Fruit fly (Drosophila melanogaster): ENCODE measurements around the gene CG42846.
A peak's percentile ranks its signal among the peaks of the same experiment; 100 is the strongest.

Gene CG42846

dm6 chr3L:205723-206284, 25.6 kb downstream of the CG42846 start, which contains the start of the genes Gk1 and CG13876 (continued):
- TF ChIP-seq CG13775 (GFP tag; optimal IDR thresholded peaks at IDR 0.05): peak; percentile 93
- TF ChIP-seq CG3995 (GFP tag; optimal IDR thresholded peaks at IDR 0.05): peak; percentile 79
- peak; percentile 96 for TF ChIP-seq row (GFP tag; IDR thresholded peaks at IDR 0.05)
- TF ChIP-seq chinmo (GFP tag; IDR thresholded peaks at IDR 0.05; ENCODE audit: partially characterized antibody): no peak
- peak; percentile 98 for TF ChIP-seq CG12659 (GFP tag; optimal IDR thresholded peaks at IDR 0.05)
- peak; percentile 97 for TF ChIP-seq CG6689 (GFP tag; IDR thresholded peaks at IDR 0.05)
- TF ChIP-seq CG12942 (GFP tag; optimal IDR thresholded peaks at IDR 0.05): peak; percentile 91
- peak; percentile 97 for TF ChIP-seq CG15269 (tag; optimal IDR thresholded peaks at IDR 0.05)
- peak; percentile 98 for TF ChIP-seq gem (tag; optimal IDR thresholded peaks at IDR 0.05)
- TF ChIP-seq ind (GFP tag; optimal IDR thresholded peaks at IDR 0.05): no peak
- peak; percentile 34 for TF ChIP-seq Myb (GFP tag; optimal IDR thresholded peaks at IDR 0.05)
- peak; percentile 94 for TF ChIP-seq CG8388 (GFP tag; optimal IDR thresholded peaks at IDR 0.05)
- TF ChIP-seq esg (GFP tag; conservative IDR thresholded peaks at IDR 0.05): peak; percentile 85
- peak; percentile 90 for TF ChIP-seq CG10654 (GFP tag; optimal IDR thresholded peaks at IDR 0.05)
- peak; percentile 87 for TF ChIP-seq H15 (GFP tag; IDR thresholded peaks at IDR 0.05)
- TF ChIP-seq mam (GFP tag; optimal IDR thresholded peaks at IDR 0.05): peak; percentile 47
- TF ChIP-seq CG15011 (GFP tag; optimal IDR thresholded peaks at IDR 0.05): no peak
- peak; percentile 25 for TF ChIP-seq Ets97D (GFP tag; optimal IDR thresholded peaks at IDR 0.05)
- TF ChIP-seq zen2 (GFP tag; IDR thresholded peaks at IDR 0.05; ENCODE audit: partially characterized antibody): no peak
- peak; percentile 86 for TF ChIP-seq CG10431 (GFP tag; optimal IDR thresholded peaks at IDR 0.05)
- peak; percentile 88 for TF ChIP-seq twi (tag; optimal IDR thresholded peaks at IDR 0.05)
- peak; percentile 92 for TF ChIP-seq cwo (GFP tag; optimal IDR thresholded peaks at IDR 0.05)
- no peak for TF ChIP-seq Lpt (GFP tag; optimal IDR thresholded peaks at IDR 0.05)
- no peak for TF ChIP-seq abd-A (tag; optimal IDR thresholded peaks at IDR 0.05)
- TF ChIP-seq CHES-1-like (GFP tag; optimal IDR thresholded peaks at IDR 0.05): peak; percentile 27
- TF ChIP-seq Dip2 (GFP tag; IDR thresholded peaks at IDR 0.05): no peak
- no peak for TF ChIP-seq nerfin-2 (GFP tag; IDR thresholded peaks at IDR 0.05; ENCODE audit: partially characterized antibody)
- peak; percentile 97 for TF ChIP-seq Meics (GFP tag; optimal IDR thresholded peaks at IDR 0.05)
- peak; percentile 84 for TF ChIP-seq CG43689 (GFP tag; IDR thresholded peaks at IDR 0.05)
- peak; percentile 84 for TF ChIP-seq CG32772 (GFP tag; IDR thresholded peaks at IDR 0.05)
- TF ChIP-seq PHDP (tag; optimal IDR thresholded peaks at IDR 0.05): peak; percentile 99
- peak; percentile 72 for TF ChIP-seq slou (GFP tag; optimal IDR thresholded peaks at IDR 0.05)
- peak; percentile 89 for TF ChIP-seq al (GFP tag; IDR thresholded peaks at IDR 0.05)
- peak; percentile 94 for TF ChIP-seq CG2199 (GFP tag; IDR thresholded peaks at IDR 0.05)
- TF ChIP-seq CG13624 (GFP tag; optimal IDR thresholded peaks at IDR 0.05): peak; percentile 58
- peak; percentile 67 for TF ChIP-seq Hsf (GFP tag; optimal IDR thresholded peaks at IDR 0.05)
- peak; percentile 98 for TF ChIP-seq CG34376 (GFP tag; optimal IDR thresholded peaks at IDR 0.05)
- peak; percentile 78 for TF ChIP-seq grn (GFP tag; optimal IDR thresholded peaks at IDR 0.05)
- peak; percentile 73 for TF ChIP-seq tup (GFP tag; optimal IDR thresholded peaks at IDR 0.05)
- TF ChIP-seq tx (GFP tag; optimal IDR thresholded peaks at IDR 0.05): no peak
- TF ChIP-seq chn (GFP tag; optimal IDR thresholded peaks at IDR 0.05): peak; percentile 69
- TF ChIP-seq tna (GFP tag; IDR thresholded peaks at IDR 0.05; ENCODE audit: partially characterized antibody): no peak
- TF ChIP-seq crol (GFP tag; IDR thresholded peaks at IDR 0.05): peak; percentile 63
- TF ChIP-seq Scr (GFP tag; IDR thresholded peaks at IDR 0.05; ENCODE audit: partially characterized antibody): no peak
- TF ChIP-seq sr (GFP tag; IDR thresholded peaks at IDR 0.05): no peak
- peak; percentile 26; the same call in 1 of the 2 replicates for TF ChIP-seq aop (GFP tag; IDR thresholded peaks at IDR 0.05)
- TF ChIP-seq Bgb (GFP tag; IDR thresholded peaks at IDR 0.05; ENCODE audit: partially characterized antibody): no peak
- peak; percentile 67 for TF ChIP-seq CG10462 (GFP tag; optimal IDR thresholded peaks at IDR 0.05)
- peak; percentile 82; the same call in 2 of the 3 replicates for TF ChIP-seq CG11456 (GFP tag; IDR thresholded peaks at IDR 0.05)
- TF ChIP-seq bsh (GFP tag; optimal IDR thresholded peaks at IDR 0.05): peak; percentile 76 to 96

Measured in whole organism, embryonic.